Fruit fly (Drosophila melanogaster) whole organism, embryonic: ENCODE results near the gene Cln7.

ENCODE experiments used
- B-H1 ChIP-seq: fragments of 200-800 bp; sonication (Bioruptor generic); IDR thresholded peaks from 3 replicates; pipeline ENCODE4 v1.3.6; 2022; ENCODE audit warnings: missing biosample characterization, missing genetic modification characterization
- CG11093 ChIP-seq: fragments of 200-800 bp; sonication (Bioruptor generic); IDR thresholded peaks from 3 replicates; pipeline ENCODE4 v1.3.6; 2022; ENCODE audit warnings: missing biosample characterization, missing genetic modification characterization
- CG11504 ChIP-seq: fragments of 200-800 bp; sonication (Bioruptor generic); optimal IDR thresholded peaks from 3 replicates; lab custom pipeline; 2019; ENCODE audit warnings: missing biosample characterization, mild to moderate bottlenecking, missing genetic modification characterization, moderate library complexity
- CG13123 ChIP-seq: fragments of 200-800 bp; sonication (Bioruptor generic); optimal IDR thresholded peaks from 2 replicates; lab custom pipeline; 2016; ENCODE audit warnings: missing biosample characterization, missing genetic modification characterization
- CG14667 ChIP-seq: fragments of 200-800 bp; sonication (Bioruptor generic); IDR thresholded peaks from 2 replicates; pipeline ENCODE4 v1.3.6; 2022; ENCODE audit warnings: missing biosample characterization, missing genetic modification characterization
- CG1647 ChIP-seq: fragments of 200-800 bp; sonication (Bioruptor generic); optimal IDR thresholded peaks from 3 replicates; lab custom pipeline; 2016; ENCODE audit warnings: missing biosample characterization, missing genetic modification characterization
- CG17385 ChIP-seq: fragments of 200-800 bp; sonication (Bioruptor generic); optimal IDR thresholded peaks from 3 replicates; lab custom pipeline; 2018; ENCODE audit warnings: missing biosample characterization, mild to moderate bottlenecking, missing genetic modification characterization
- CG31388 ChIP-seq: fragments of 200-800 bp; sonication (Bioruptor generic); optimal IDR thresholded peaks from 2 replicates; lab custom pipeline; 2016; ENCODE audit warnings: missing biosample characterization, missing genetic modification characterization
- CG32772 ChIP-seq: fragments of 200-800 bp; sonication (Bioruptor generic); IDR thresholded peaks from 2 replicates; pipeline ENCODE4 v1.3.6; 2022; ENCODE audit warnings: missing biosample characterization, missing genetic modification characterization
- CG3281 ChIP-seq: fragments of 200-800 bp; sonication (Bioruptor generic); optimal IDR thresholded peaks from 3 replicates; lab custom pipeline; 2017; ENCODE audit warnings: missing biosample characterization, mild to moderate bottlenecking, missing genetic modification characterization
- CG33557 ChIP-seq: fragments of 200-800 bp; sonication (Bioruptor generic); optimal IDR thresholded peaks from 2 replicates; lab custom pipeline; 2019; ENCODE audit warnings: missing biosample characterization, mild to moderate bottlenecking, missing genetic modification characterization, moderate library complexity
- CG3995 ChIP-seq: fragments of 200-800 bp; sonication (Bioruptor generic); optimal IDR thresholded peaks from 3 replicates; lab custom pipeline; 2016; ENCODE audit warnings: missing biosample characterization, missing genetic modification characterization
- CG4360 ChIP-seq: fragments of 200-800 bp; sonication (Bioruptor generic); IDR thresholded peaks from 2 replicates; pipeline ENCODE4 v1.3.6; 2022; ENCODE audit warnings: missing biosample characterization, missing genetic modification characterization
- CG5953 ChIP-seq: fragments of 200-800 bp; sonication (Bioruptor generic); IDR thresholded peaks from 2 replicates; pipeline ENCODE4 v1.3.6; 2022; ENCODE audit warnings: missing biosample characterization, missing genetic modification characterization
- CG6689 ChIP-seq: fragments of 200-800 bp; sonication (Bioruptor generic); IDR thresholded peaks from 2 replicates; pipeline ENCODE4 v1.3.6; 2022; ENCODE audit warnings: missing biosample characterization, missing genetic modification characterization
- CG8388 ChIP-seq: fragments of 200-800 bp; sonication (Bioruptor generic); optimal IDR thresholded peaks from 2 replicates; lab custom pipeline; 2019; ENCODE audit warnings: missing biosample characterization, mild to moderate bottlenecking, missing genetic modification characterization, moderate library complexity
- CG9727 ChIP-seq: fragments of 200-800 bp; sonication (Bioruptor generic); optimal IDR thresholded peaks from 3 replicates; lab custom pipeline; 2017; ENCODE audit warnings: missing biosample characterization, mild to moderate bottlenecking, missing genetic modification characterization
- CG9932 ChIP-seq: fragments of 200-800 bp; sonication (Bioruptor generic); IDR thresholded peaks from 2 replicates; pipeline ENCODE4 v1.3.6; 2022; ENCODE audit warnings: missing biosample characterization, missing genetic modification characterization
- Dek ChIP-seq: fragments of 200-800 bp; sonication (Bioruptor generic); optimal IDR thresholded peaks from 3 replicates; lab custom pipeline; 2019; ENCODE audit warnings: missing biosample characterization, mild to moderate bottlenecking, missing genetic modification characterization, moderate library complexity
- ERR ChIP-seq: fragments of 200-800 bp; sonication (Bioruptor generic); optimal IDR thresholded peaks from 2 replicates; lab custom pipeline; 2016; ENCODE audit warnings: missing biosample characterization, missing genetic modification characterization
- HHEX ChIP-seq: fragments of 200-800 bp; sonication (Bioruptor generic); optimal IDR thresholded peaks from 3 replicates; lab custom pipeline; 2017; ENCODE audit warnings: missing biosample characterization, mild to moderate bottlenecking, missing genetic modification characterization, missing genetic modification reagents
- Hand ChIP-seq: fragments of 200-800 bp; sonication (Bioruptor generic); optimal IDR thresholded peaks from 2 replicates; lab custom pipeline; 2017; ENCODE audit warnings: mild to moderate bottlenecking, missing biosample characterization, missing genetic modification reagents, missing genetic modification characterization
- Hmx ChIP-seq: fragments of 200-800 bp; sonication (Bioruptor generic); optimal IDR thresholded peaks from 2 replicates; lab custom pipeline; 2016; ENCODE audit warnings: missing biosample characterization, missing genetic modification characterization
- Hr3 ChIP-seq: fragments of 200-800 bp; sonication (Bioruptor generic); optimal IDR thresholded peaks from 3 replicates; lab custom pipeline; 2016; ENCODE audit warnings: missing biosample characterization, missing genetic modification characterization
- Hr51 ChIP-seq, 2 experiments: fragments of 200-800 bp; sonication (Bioruptor generic); optimal IDR thresholded peaks; 2 replicates in 1 of 2; 3 replicates in 1 of 2; lab custom pipeline; 2016 to 2018; ENCODE audit warnings: missing biosample characterization in 2 of 2, missing genetic modification characterization in 2 of 2, mild to moderate bottlenecking in 1 of 2, moderate library complexity in 1 of 2
- Mes4 ChIP-seq: fragments of 200-800 bp; sonication (Bioruptor generic); optimal IDR thresholded peaks from 2 replicates; lab custom pipeline; 2016; ENCODE audit warnings: missing biosample characterization, missing genetic modification characterization
- Oaz ChIP-seq: fragments of 200-800 bp; sonication (Bioruptor generic); IDR thresholded peaks from 2 replicates; pipeline ENCODE4 v1.3.6; 2022; ENCODE audit warnings: missing biosample characterization, missing genetic modification characterization
- Optix ChIP-seq: fragments of 200-800 bp; sonication (Bioruptor generic); IDR thresholded peaks from 3 replicates; pipeline ENCODE4 v1.3.6; 2022; ENCODE audit warnings: missing biosample characterization, missing genetic modification characterization
- Ravus ChIP-seq: fragments of 200-800 bp; sonication (Bioruptor generic); IDR thresholded peaks from 2 replicates; pipeline ENCODE4 v1.3.6; 2022; ENCODE audit warnings: missing biosample characterization, missing genetic modification characterization
- Sin3A ChIP-seq: fragments of >200 bp; optimal IDR thresholded peaks from 2 replicates; lab custom pipeline; 2018
- Spps ChIP-seq: fragments of 200-800 bp; sonication (Bioruptor generic); optimal IDR thresholded peaks from 2 replicates; lab custom pipeline; 2018; ENCODE audit warnings: missing biosample characterization, mild to moderate bottlenecking, missing genetic modification characterization
- Sry-β ChIP-seq: fragments of 200-800 bp; sonication (Bioruptor generic); optimal IDR thresholded peaks from 2 replicates; lab custom pipeline; 2018; ENCODE audit warnings: missing biosample characterization, mild to moderate bottlenecking, missing genetic modification characterization, moderate library complexity
- Trl ChIP-seq, 3 experiments: fragments of >200 bp in 2 of 3; fragments of 200-800 bp in 1 of 3; sonication (Bioruptor generic) in 1 of 3; optimal IDR thresholded peaks; 2 replicates in 1 of 3; 3 replicates in 2 of 3; lab custom pipeline; 2016 to 2017; ENCODE audit warnings: missing biosample characterization in 1 of 3, missing genetic modification characterization in 1 of 3
- Xrp1 ChIP-seq: fragments of 200-800 bp; sonication (Bioruptor generic); IDR thresholded peaks from 2 replicates; pipeline ENCODE4 v1.3.6; 2022; ENCODE audit warnings: missing biosample characterization, missing genetic modification characterization
- ac ChIP-seq: fragments of 200-800 bp; sonication (Bioruptor generic); optimal IDR thresholded peaks from 3 replicates; lab custom pipeline; 2017; ENCODE audit warnings: missing biosample characterization, mild to moderate bottlenecking, missing genetic modification characterization
- bcd ChIP-seq: fragments of 200-800 bp; sonication (Bioruptor generic); optimal IDR thresholded peaks from 2 replicates; lab custom pipeline; 2017; ENCODE audit warnings: missing biosample characterization, mild to moderate bottlenecking, missing genetic modification characterization
- br ChIP-seq: fragments of >200 bp; optimal IDR thresholded peaks from 2 replicates; lab custom pipeline; 2017
- danr ChIP-seq: fragments of 200-800 bp; sonication (Bioruptor generic); IDR thresholded peaks from 2 replicates; pipeline ENCODE4 v1.3.6; 2022; ENCODE audit warnings: missing biosample characterization, missing genetic modification characterization
- disco-r ChIP-seq: fragments of 200-800 bp; sonication (Bioruptor generic); optimal IDR thresholded peaks from 2 replicates; lab custom pipeline; 2016; ENCODE audit warnings: missing biosample characterization, missing genetic modification characterization
- dm ChIP-seq: fragments of 200-800 bp; sonication (Bioruptor generic); optimal IDR thresholded peaks from 3 replicates; lab custom pipeline; 2016; ENCODE audit warnings: missing biosample characterization, missing genetic modification characterization
- exex ChIP-seq: fragments of 200-800 bp; sonication (Bioruptor generic); optimal IDR thresholded peaks from 4 replicates; lab custom pipeline; 2018; ENCODE audit warnings: missing biosample characterization, mild to moderate bottlenecking, missing genetic modification characterization, moderate library complexity
- gce ChIP-seq: fragments of 200-800 bp; sonication (Bioruptor generic); IDR thresholded peaks from 3 replicates; pipeline ENCODE4 v1.3.6; 2022; ENCODE audit warnings: missing biosample characterization, missing genetic modification characterization
- gro ChIP-seq: fragments of 200-800 bp; sonication (Bioruptor generic); optimal IDR thresholded peaks from 2 replicates; lab custom pipeline; 2016; ENCODE audit warnings: missing biosample characterization, missing genetic modification characterization
- p53 ChIP-seq: fragments of 200-800 bp; sonication (Bioruptor generic); optimal IDR thresholded peaks from 2 replicates; lab custom pipeline; 2016; ENCODE audit warnings: missing biosample characterization, missing genetic modification characterization
- pita ChIP-seq: fragments of 200-800 bp; sonication (Bioruptor generic); optimal IDR thresholded peaks from 2 replicates; lab custom pipeline; 2017; ENCODE audit warnings: missing biosample characterization, mild to moderate bottlenecking, missing genetic modification characterization
- pum ChIP-seq: fragments of 200-800 bp; sonication (Bioruptor generic); optimal IDR thresholded peaks from 2 replicates; lab custom pipeline; 2016; ENCODE audit warnings: missing biosample characterization, missing genetic modification characterization
- ranshi ChIP-seq: fragments of 200-800 bp; sonication (Bioruptor generic); IDR thresholded peaks from 2 replicates; pipeline ENCODE4 v1.3.6; 2022; ENCODE audit warnings: missing biosample characterization, missing genetic modification characterization
- stc ChIP-seq: fragments of 200-800 bp; sonication (Bioruptor generic); IDR thresholded peaks from 2 replicates; pipeline ENCODE4 v1.3.6; 2022; ENCODE audit warnings: missing biosample characterization, missing genetic modification characterization
- tx ChIP-seq: fragments of 200-800 bp; sonication (Bioruptor generic); optimal IDR thresholded peaks from 2 replicates; lab custom pipeline; 2016; ENCODE audit warnings: missing biosample characterization, missing genetic modification characterization
- wor ChIP-seq: fragments of 200-800 bp; sonication (Bioruptor generic); IDR thresholded peaks from 2 replicates; pipeline ENCODE4 v1.3.6; 2022; ENCODE audit warnings: missing biosample characterization, missing genetic modification characterization
- zen2 ChIP-seq: fragments of 200-800 bp; sonication (Bioruptor generic); IDR thresholded peaks from 3 replicates; pipeline ENCODE4 v1.3.6; 2022; ENCODE audit warnings: missing biosample characterization, missing genetic modification characterization; ENCODE audit not compliant: partially characterized antibody

The Cln7 gene

DNA sequence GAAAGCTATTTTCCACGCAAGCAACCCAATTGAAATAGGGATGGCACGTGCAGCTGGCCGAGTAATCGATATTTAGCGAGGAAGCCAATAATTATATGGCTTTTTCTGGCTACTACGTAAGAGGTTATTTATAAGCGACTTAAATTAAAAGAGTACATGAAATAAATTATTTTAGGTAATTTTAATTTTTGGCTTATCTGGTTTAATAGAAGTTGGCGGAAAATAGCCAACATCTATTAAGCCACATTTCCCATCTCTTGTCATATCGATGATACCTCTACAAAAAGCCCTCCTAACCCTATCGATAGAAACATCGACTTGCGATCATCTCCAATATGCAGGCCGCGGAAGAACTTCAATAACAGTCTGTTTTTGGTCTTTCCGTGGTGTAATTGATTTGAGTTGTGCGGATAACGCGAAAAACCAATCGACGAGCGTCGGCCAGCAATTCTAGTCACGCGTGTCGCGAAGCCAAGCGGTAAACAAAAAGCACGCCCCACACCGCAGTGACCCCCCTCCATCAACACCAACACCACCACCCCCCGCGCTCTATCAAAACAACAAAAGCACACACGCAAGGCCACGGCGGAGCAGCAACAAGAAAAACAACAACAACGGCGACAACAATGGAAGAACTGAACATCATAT lies 3.1 kb upstream of the Cln7 start, which contains the start of the genes Srp19 and qm (continued):
- peak; percentile 29; the same call in 1 of the 2 replicates for TF ChIP-seq CG6689
- TF ChIP-seq dm (GFP tag; lab: Kevin White, UChicago): peak; percentile 1
- TF ChIP-seq Trl (optimal IDR thresholded peaks at IDR 0.05; lab: Kevin White, UChicago): no peak
- peak; percentile 70 for TF ChIP-seq Trl (GFP tag; optimal IDR thresholded peaks at IDR 0.05; lab: Kevin White, UChicago)
- TF ChIP-seq bcd (GFP tag; lab: Kevin White, UChicago): peak; percentile 46
- TF ChIP-seq Sin3A (lab: Kevin White, UChicago): peak; percentile 95
- no peak for TF ChIP-seq CG13123 (GFP tag; lab: Kevin White, UChicago)
- no peak for TF ChIP-seq Mes4 (GFP tag; lab: Kevin White, UChicago)
- no peak for TF ChIP-seq Hmx (GFP tag; lab: Kevin White, UChicago)
- peak; percentile 30; the same call in 1 of the 2 replicates for TF ChIP-seq CG14667
- TF ChIP-seq CG8388 (GFP tag; lab: Kevin White, UChicago): no peak
- TF ChIP-seq wor (GFP tag; lab: Robert Waterston, UW): peak; percentile 11; the same call in 1 of the 2 replicates
- TF ChIP-seq CG3995 (GFP tag; lab: Kevin White, UChicago): no peak
- TF ChIP-seq CG17385 (GFP tag; lab: Kevin White, UChicago): no peak
- peak; percentile 78 for TF ChIP-seq CG9932 (GFP tag; lab: Robert Waterston, UW)
- peak; percentile 19; the same call in 1 of the 2 replicates for TF ChIP-seq stc
- peak; percentile 36 for TF ChIP-seq gro (GFP tag; lab: Kevin White, UChicago)
- no peak for TF ChIP-seq CG5953 (GFP tag; lab: Robert Waterston, UW)
- TF ChIP-seq CG11093 (GFP tag; lab: Robert Waterston, UW): no peak
- no peak for TF ChIP-seq pita (GFP tag; lab: Kevin White, UChicago)
- peak; percentile 8 to 27 for TF ChIP-seq Hr51 (GFP tag; optimal IDR thresholded peaks at IDR 0.05; lab: Kevin White, UChicago)
- no peak for TF ChIP-seq ac (GFP tag; lab: Kevin White, UChicago)
- TF ChIP-seq tx (GFP tag; lab: Kevin White, UChicago): peak; percentile 27
- peak; percentile 53 for TF ChIP-seq Dek
- peak; percentile 22 for TF ChIP-seq CG33557 (GFP tag; lab: Kevin White, UChicago)
- TF ChIP-seq ERR (GFP tag; lab: Kevin White, UChicago): no peak
- TF ChIP-seq CG11504 (tag; lab: Kevin White, UChicago): no peak
- TF ChIP-seq CG1647 (GFP tag; lab: Kevin White, UChicago): peak; percentile 5
- TF ChIP-seq pum (GFP tag; lab: Kevin White, UChicago): peak; percentile 57
- peak; percentile 60; the same call in 2 of the 3 replicates for TF ChIP-seq zen2 (GFP tag; lab: Robert Waterston, UW)
- peak; percentile 73; the same call in 2 of the 3 replicates for TF ChIP-seq gce
- TF ChIP-seq Spps (tag; lab: Kevin White, UChicago): no peak
- no peak for TF ChIP-seq HHEX (GFP tag; lab: Kevin White, UChicago)
- no peak for TF ChIP-seq danr (GFP tag; lab: Robert Waterston, UW)
- TF ChIP-seq CG31388 (GFP tag; lab: Kevin White, UChicago): no peak
- peak; percentile 18; the same call in 1 of the 2 replicates for TF ChIP-seq ranshi
- no peak for TF ChIP-seq Ravus
- no peak for TF ChIP-seq br (lab: Kevin White, UChicago)
- TF ChIP-seq Hand: no peak
- peak; percentile 28 for TF ChIP-seq CG9727 (GFP tag; lab: Kevin White, UChicago)
- peak; percentile 58 for TF ChIP-seq CG32772 (GFP tag; lab: Robert Waterston, UW)
- TF ChIP-seq Oaz: no peak
- no peak for TF ChIP-seq exex
- peak; percentile 29; the same call in 1 of the 3 replicates for TF ChIP-seq Optix (GFP tag; lab: Robert Waterston, UW)
- peak; percentile 57 for TF ChIP-seq Hr3 (GFP tag; lab: Kevin White, UChicago)
- peak; percentile 79 for TF ChIP-seq CG4360 (GFP tag; lab: Robert Waterston, UW)
- no peak for TF ChIP-seq p53 (GFP tag; lab: Kevin White, UChicago)
- TF ChIP-seq CG3281 (GFP tag; lab: Kevin White, UChicago): peak; percentile 34
- TF ChIP-seq B-H1 (GFP tag; lab: Robert Waterston, UW): peak; percentile 11; the same call in 1 of the 3 replicates
- TF ChIP-seq disco-r: no peak
- TF ChIP-seq Sry-β: peak; percentile 93
- peak; percentile 44; the same call in 1 of the 2 replicates for TF ChIP-seq Xrp1 (GFP tag; lab: Robert Waterston, UW)
